Worm (Caenorhabditis elegans) whole organism, L1 larva: ENCODE results near the gene C17G10.1.

Experiments
- C04F5.9 ChIP-seq: sonication (generic microtip); optimal IDR thresholded peaks from 2 replicates; lab custom pipeline; 2016; ENCODE audit warnings: missing genetic modification characterization, missing compliant biosample characterization
- C16A3.4 ChIP-seq: fragments of 150-350 bp; optimal IDR thresholded peaks from 2 replicates; lab custom pipeline; 2014; ENCODE audit warnings: missing biosample characterization, missing genetic modification characterization
- Y116A8C.19 ChIP-seq: sonication (generic microtip); optimal IDR thresholded peaks from 2 replicates; lab custom pipeline; 2016; ENCODE audit warnings: missing compliant biosample characterization, missing genetic modification characterization, borderline replicate concordance
- aha-1 ChIP-seq: fragments of 150-350 bp; optimal IDR thresholded peaks from 2 replicates; lab custom pipeline; 2014; ENCODE audit warnings: missing biosample characterization, missing genetic modification characterization
- ama-1 ChIP-seq: fragments of 150-350 bp; optimal IDR thresholded peaks from 2 replicates; lab custom pipeline; 2014
- blmp-1 ChIP-seq: fragments of 150-350 bp; optimal IDR thresholded peaks from 2 replicates; lab custom pipeline; 2014; ENCODE audit warnings: missing biosample characterization, missing genetic modification characterization
- ceh-63 ChIP-seq: fragments of 200-800 bp; sonication (Bioruptor generic); optimal IDR thresholded peaks from 2 replicates; lab custom pipeline; 2018; ENCODE audit warnings: mild to moderate bottlenecking, missing genetic modification characterization, missing compliant biosample characterization
- ceh-82 ChIP-seq, 3 experiments: fragments of 150-350 bp in 1 of 3; sonication (generic microtip) in 2 of 3; optimal IDR thresholded peaks; 2 replicates each; lab custom pipeline; 2014 to 2017; ENCODE audit warnings: missing biosample characterization in 3 of 3, missing genetic modification characterization in 3 of 3
- ceh-88 ChIP-seq: fragments of 200-800 bp; sonication (Bioruptor generic); IDR thresholded peaks from 2 replicates; pipeline ENCODE4 v1.3.6; 2022; ENCODE audit warnings: missing genetic modification characterization, missing compliant biosample characterization
- ces-1 ChIP-seq: fragments of 150-350 bp; optimal IDR thresholded peaks from 2 replicates; lab custom pipeline; 2014; ENCODE audit warnings: missing biosample characterization, missing genetic modification reagents, missing genetic modification characterization
- dpl-1 ChIP-seq, 3 experiments: fragments of 150-350 bp in 2 of 3; sonication (generic microtip) in 1 of 3; optimal IDR thresholded peaks; 2 replicates each; lab custom pipeline; 2014 to 2017; ENCODE audit warnings: missing biosample characterization in 3 of 3, missing genetic modification characterization in 3 of 3, missing genetic modification reagents in 3 of 3
- efl-1 ChIP-seq, 4 experiments: fragments of 150-350 bp; optimal IDR thresholded peaks in 3 of 4; peaks in 1 of 4; 1 replicate in 1 of 4; 2 replicates in 3 of 4; lab custom pipeline; 2014; ENCODE audit warnings: missing biosample characterization in 2 of 4, missing genetic modification characterization in 2 of 4, missing genetic modification reagents in 2 of 4
- efl-3 ChIP-seq: fragments of 200-800 bp; sonication (Bioruptor generic); optimal IDR thresholded peaks from 2 replicates; lab custom pipeline; 2018; ENCODE audit warnings: mild to moderate bottlenecking, missing genetic modification characterization, missing compliant biosample characterization
- egl-13 ChIP-seq: sonication (generic microtip); optimal IDR thresholded peaks from 2 replicates; lab custom pipeline; 2016; ENCODE audit warnings: missing genotype, missing genetic modification reagents, missing genetic modification characterization, missing compliant biosample characterization
- elt-3 ChIP-seq, 6 experiments: fragments of 150-350 bp in 1 of 6; sonication (generic microtip); optimal IDR thresholded peaks; 2 replicates each; lab custom pipeline; 2017 to 2018; ENCODE audit warnings: missing biosample characterization in 6 of 6, missing genetic modification characterization in 6 of 6, inconsistent platforms in 1 of 6
- fkh-10 ChIP-seq: sonication (generic microtip); optimal IDR thresholded peaks from 2 replicates; lab custom pipeline; 2017; ENCODE audit warnings: missing biosample characterization, missing genetic modification reagents, missing genetic modification characterization
- fkh-4 ChIP-seq: sonication (generic microtip); optimal IDR thresholded peaks from 2 replicates; lab custom pipeline; 2016; ENCODE audit warnings: missing compliant biosample characterization, missing genetic modification characterization, borderline replicate concordance
- fkh-8 ChIP-seq: sonication (generic microtip); optimal IDR thresholded peaks from 2 replicates; lab custom pipeline; 2016; ENCODE audit warnings: mild to moderate bottlenecking, missing genetic modification characterization, missing compliant biosample characterization
- hpl-2 ChIP-seq: fragments of 150-350 bp; optimal IDR thresholded peaks from 2 replicates; lab custom pipeline; 2014; ENCODE audit warnings: missing biosample characterization, missing genetic modification reagents, missing genetic modification characterization
- irx-1 ChIP-seq: sonication (generic microtip); optimal IDR thresholded peaks from 2 replicates; lab custom pipeline; 2016; ENCODE audit warnings: missing genetic modification characterization, missing compliant biosample characterization
- jun-1 ChIP-seq: fragments of 150-350 bp; optimal IDR thresholded peaks from 2 replicates; lab custom pipeline; 2014; ENCODE audit warnings: missing biosample characterization, missing genetic modification reagents, missing genetic modification characterization
- lin-13 ChIP-seq: fragments of 150-350 bp; optimal IDR thresholded peaks from 2 replicates; lab custom pipeline; 2014; ENCODE audit warnings: missing biosample characterization, missing genetic modification reagents, missing genetic modification characterization
- lin-39 ChIP-seq: fragments of 150-350 bp; optimal IDR thresholded peaks from 2 replicates; lab custom pipeline; 2014; ENCODE audit warnings: missing biosample characterization, missing genetic modification reagents, missing genetic modification characterization
- mdl-1 ChIP-seq, 2 experiments: fragments of 150-350 bp; optimal IDR thresholded peaks; 2 replicates each; lab custom pipeline; 2014 to 2017; ENCODE audit warnings: missing biosample characterization in 2 of 2, missing genetic modification characterization in 2 of 2, inconsistent platforms in 1 of 2
- mep-1 ChIP-seq: fragments of 150-350 bp; optimal IDR thresholded peaks from 2 replicates; lab custom pipeline; 2014; ENCODE audit warnings: missing biosample characterization, missing genetic modification characterization
- nhr-11 ChIP-seq: fragments of 150-350 bp; optimal IDR thresholded peaks from 2 replicates; lab custom pipeline; 2014; ENCODE audit warnings: missing biosample characterization, missing genetic modification characterization
- nhr-19 ChIP-seq: fragments of 200-800 bp; sonication (Bioruptor generic); conservative IDR thresholded peaks from 2 replicates; pipeline ENCODE4 v1.3.6; 2022; ENCODE audit warnings: missing genetic modification characterization, missing compliant biosample characterization
- nhr-20 ChIP-seq: sonication (generic microtip); optimal IDR thresholded peaks from 2 replicates; lab custom pipeline; 2016; ENCODE audit warnings: mild to moderate bottlenecking, missing genetic modification characterization, missing compliant biosample characterization
- nhr-237 ChIP-seq: fragments of 150-350 bp; optimal IDR thresholded peaks from 2 replicates; lab custom pipeline; 2014; ENCODE audit warnings: missing biosample characterization, missing genetic modification characterization
- nhr-28 ChIP-seq: fragments of 150-350 bp; optimal IDR thresholded peaks from 2 replicates; lab custom pipeline; 2014; ENCODE audit warnings: missing biosample characterization, missing genetic modification characterization
- nhr-47 ChIP-seq: sonication (generic microtip); optimal IDR thresholded peaks from 2 replicates; lab custom pipeline; 2016; ENCODE audit warnings: mild to moderate bottlenecking, missing genetic modification characterization, moderate library complexity, missing compliant biosample characterization
- nhr-76 ChIP-seq: sonication (generic microtip); optimal IDR thresholded peaks from 2 replicates; lab custom pipeline; 2017; ENCODE audit warnings: missing biosample characterization, missing genetic modification characterization
- nhr-90 ChIP-seq: sonication (generic microtip); optimal IDR thresholded peaks from 2 replicates; lab custom pipeline; 2016; ENCODE audit warnings: mild to moderate bottlenecking, missing genetic modification characterization, missing compliant biosample characterization; ENCODE audit not compliant: poor library complexity
- pqm-1 ChIP-seq: sonication (generic microtip); optimal IDR thresholded peaks from 3 replicates; lab custom pipeline; 2017; ENCODE audit warnings: missing biosample characterization, missing genetic modification characterization
- skn-1 ChIP-seq: fragments of 150-350 bp; optimal IDR thresholded peaks from 2 replicates; lab custom pipeline; 2014; ENCODE audit warnings: missing biosample characterization, missing genetic modification characterization
- sptf-1 ChIP-seq: fragments of 150-350 bp; optimal IDR thresholded peaks from 2 replicates; lab custom pipeline; 2014; ENCODE audit warnings: missing biosample characterization, missing genetic modification characterization
- tlp-1 ChIP-seq: fragments of 150-350 bp; optimal IDR thresholded peaks from 2 replicates; lab custom pipeline; 2014; ENCODE audit warnings: missing biosample characterization, missing genetic modification characterization
- unc-130 ChIP-seq: fragments of 150-350 bp; optimal IDR thresholded peaks from 2 replicates; lab custom pipeline; 2017; ENCODE audit warnings: missing biosample characterization, missing genetic modification characterization, inconsistent platforms
- unc-86 ChIP-seq: sonication (generic microtip); optimal IDR thresholded peaks from 2 replicates; lab custom pipeline; 2016; ENCODE audit warnings: missing genetic modification characterization, missing compliant biosample characterization
- unc-98 ChIP-seq: fragments of 200-800 bp; sonication (Bioruptor generic); IDR thresholded peaks from 2 replicates; pipeline ENCODE4 v1.3.6; 2022; ENCODE audit warnings: missing genetic modification characterization, missing compliant biosample characterization
- vab-15 ChIP-seq: sonication (generic microtip); optimal IDR thresholded peaks from 2 replicates; lab custom pipeline; 2017; ENCODE audit warnings: missing genotype, mild to moderate bottlenecking, missing genetic modification characterization, missing compliant biosample characterization
- xbp-1 ChIP-seq: sonication (generic microtip); optimal IDR thresholded peaks from 2 replicates; lab custom pipeline; 2016; ENCODE audit warnings: missing genetic modification characterization, missing compliant biosample characterization
- zip-4 ChIP-seq: fragments of 200-800 bp; sonication (Bioruptor generic); optimal IDR thresholded peaks from 2 replicates; lab custom pipeline; 2018; ENCODE audit warnings: mild to moderate bottlenecking, missing genetic modification characterization, moderate library complexity, missing compliant biosample characterization

C17G10.1 gene

DNA sequence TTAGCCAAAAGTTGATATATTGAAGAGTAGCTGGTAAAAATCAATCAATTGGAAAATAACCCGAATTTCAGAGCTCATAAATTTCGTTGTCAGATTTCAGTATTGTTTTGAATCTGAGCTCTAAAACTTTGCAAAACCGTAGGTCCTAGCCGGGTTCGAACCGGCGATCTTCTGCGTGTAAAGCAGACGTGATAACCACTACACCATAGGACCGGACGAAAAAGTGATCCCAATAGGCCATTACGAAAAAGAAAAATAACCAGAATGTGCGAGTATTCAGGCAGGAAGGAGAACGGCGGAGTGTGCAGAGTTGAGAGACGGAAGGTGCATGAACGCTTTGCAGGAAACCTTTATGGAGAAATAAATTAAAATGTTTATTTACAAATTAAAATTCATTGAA lies 19.3 kb upstream of the C17G10.1 start (continued):
- TF ChIP-seq ceh-88 (GFP tag; lab: Robert Waterston, UW), result no peak
- peak; percentile 18 to 31 (median 29) for TF ChIP-seq dpl-1 (GFP tag; optimal IDR thresholded peaks at IDR 0.05; lab: Kevin White, UChicago)
- TF ChIP-seq nhr-20 (tag; lab: Kevin White, UChicago), result peak; percentile 34
- 0 out of 2 replicates have a peak, but pooled peaks have one; percentile 15 for TF ChIP-seq nhr-19 (GFP tag; lab: Robert Waterston, UW)
- peak in 1 of 2 experiments; percentile 30 for TF ChIP-seq mdl-1 (tag; optimal IDR thresholded peaks at IDR 0.05; lab: Kevin White, UChicago)
- TF ChIP-seq aha-1 (tag; lab: Kevin White, UChicago), result no peak
- TF ChIP-seq unc-86, result no peak
- no peak for TF ChIP-seq elt-3 (tag; optimal IDR thresholded peaks at IDR 0.05; lab: Kevin White, UChicago)
- no peak for TF ChIP-seq mep-1 (tag; lab: Kevin White, UChicago)
- no peak for TF ChIP-seq vab-15
- TF ChIP-seq nhr-47 (tag; lab: Kevin White, UChicago), result no peak
- TF ChIP-seq ceh-82 (tag; optimal IDR thresholded peaks at IDR 0.05; lab: Kevin White, UChicago), result peak in 1 of 3 experiments; percentile 6
- no peak for TF ChIP-seq nhr-76 (tag; lab: Kevin White, UChicago)
- TF ChIP-seq fkh-10, result no peak
- no peak for TF ChIP-seq nhr-28 (tag; lab: Kevin White, UChicago)
- peak; percentile 10 for TF ChIP-seq nhr-90 (tag; lab: Kevin White, UChicago)
- peak; percentile 5 for TF ChIP-seq xbp-1
- no peak for TF ChIP-seq pqm-1 (tag; lab: Kevin White, UChicago)
- TF ChIP-seq fkh-8 (tag; lab: Kevin White, UChicago), result peak; percentile 66
- TF ChIP-seq ces-1 (GFP tag; lab: Kevin White, UChicago), result no peak
- TF ChIP-seq C16A3.4 (tag; lab: Kevin White, UChicago), result peak; percentile 54
- peak; percentile 2 for TF ChIP-seq lin-13 (GFP tag; lab: Kevin White, UChicago)
- no peak for TF ChIP-seq ceh-63 (GFP tag; lab: Kevin White, UChicago)
- TF ChIP-seq irx-1 (tag; lab: Kevin White, UChicago), result no peak
- no peak for TF ChIP-seq sptf-1 (tag; lab: Kevin White, UChicago)
- no peak for TF ChIP-seq hpl-2
- TF ChIP-seq fkh-4 (tag; lab: Kevin White, UChicago), result no peak
- TF ChIP-seq blmp-1, result peak; percentile 20
- TF ChIP-seq Y116A8C.19, result no peak
- no peak for TF ChIP-seq zip-4 (GFP tag; lab: Kevin White, UChicago)
- no peak for TF ChIP-seq jun-1 (tag; lab: Kevin White, UChicago)
- no peak for TF ChIP-seq nhr-237 (tag; lab: Kevin White, UChicago)
- no peak for TF ChIP-seq unc-130
- TF ChIP-seq efl-1 (optimal IDR thresholded peaks at IDR 0.05; lab: Kevin White, UChicago), result peak; percentile 28 to 51
- TF ChIP-seq efl-1 (GFP tag; optimal IDR thresholded peaks at IDR 0.05 in 1 of 2; lab: Kevin White, UChicago), result peak; percentile 13 to 76
- TF ChIP-seq C04F5.9 (tag; lab: Kevin White, UChicago), result no peak
- TF ChIP-seq tlp-1, result no peak
- no peak for TF ChIP-seq lin-39 (tag; lab: Kevin White, UChicago)
- no peak for TF ChIP-seq nhr-11 (tag; lab: Kevin White, UChicago)
- no peak for TF ChIP-seq unc-98 (GFP tag; lab: Robert Waterston, UW)
- peak; percentile 0 for TF ChIP-seq egl-13 (tag; lab: Kevin White, UChicago)
- no peak for TF ChIP-seq ama-1
- peak; percentile 40 for TF ChIP-seq skn-1 (tag; lab: Kevin White, UChicago)
- no peak for TF ChIP-seq efl-3
- TF ChIP-seq, all 84 proteins: peak for 23

DNA sequence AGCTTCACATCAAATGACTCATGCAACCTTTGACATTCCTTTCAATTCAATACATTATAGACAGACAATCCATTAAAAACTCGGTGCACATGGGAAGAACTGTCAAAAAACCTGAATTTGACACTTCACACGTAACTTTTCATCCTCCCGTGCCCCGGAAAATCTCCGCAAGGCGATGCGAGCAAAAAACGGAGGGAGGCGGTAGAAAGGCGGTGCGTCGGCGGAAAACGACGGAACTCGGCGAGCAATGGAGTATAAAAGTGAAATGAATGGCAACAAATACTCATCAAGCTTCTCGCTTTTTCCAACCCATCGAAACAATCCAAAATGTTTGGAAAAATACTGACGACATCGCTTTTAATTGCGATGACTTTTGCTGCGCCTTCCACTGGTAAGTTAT lies 18.3 kb upstream of the C17G10.1 start, which contains the start of gene T25E4.1:
Gene T25E4.1 (plus strand): TSS at position 301 of the 400 bp plus-strand sequence.
- TF ChIP-seq mep-1 (tag; lab: Kevin White, UChicago) (no peak), skn-1 (tag; lab: Kevin White, UChicago) (no peak)
